Worm (Caenorhabditis elegans): Measurements from ENCODE around the gene F44A2.5.
A peak's percentile ranks its signal among the peaks of the same experiment; 100 is the strongest.

The F44A2.5 gene

ce11 chrV:9343629-9344624, 46.5 kb downstream of the F44A2.5 start, which contains the start of gene tos-1 (continued):
- TF ChIP-seq pat-9 (tag; optimal IDR thresholded peaks at IDR 0.05) (peak; percentile 90), fkh-10 (GFP tag; optimal IDR thresholded peaks at IDR 0.05) (peak; percentile 67), ceh-34 (tag; optimal IDR thresholded peaks at IDR 0.05) (peak; percentile 100), pha-2 (tag; optimal IDR thresholded peaks at IDR 0.05) (peak; percentile 85), sox-2 (GFP tag; IDR thresholded peaks at IDR 0.05) (peak; percentile 84), pros-1 (tag; optimal IDR thresholded peaks at IDR 0.05) (peak; percentile 82), ceh-48 (tag; optimal IDR thresholded peaks at IDR 0.05) (peak; percentile 94), npax-4 (tag; optimal IDR thresholded peaks at IDR 0.05) (no peak), pax-1 (tag; optimal IDR thresholded peaks at IDR 0.05) (peak; percentile 84), pag-3 (tag; optimal IDR thresholded peaks at IDR 0.05; ENCODE audit: borderline replicate concordance) (peak; percentile 88), sox-4 (tag; optimal IDR thresholded peaks at IDR 0.05) (peak; percentile 76), unc-86 (tag; optimal IDR thresholded peaks at IDR 0.05) (peak; percentile 95), hlh-30 (tag; optimal IDR thresholded peaks at IDR 0.05; ENCODE audit: insufficient read depth) (peak; percentile 100), F13H6.1 (tag; optimal IDR thresholded peaks at IDR 0.05) (peak; percentile 89), K09A11.1 (tag; optimal IDR thresholded peaks at IDR 0.05; ENCODE audit: insufficient read depth) (peak; percentile 90), mec-3 (tag; optimal IDR thresholded peaks at IDR 0.05; ENCODE audit: borderline replicate concordance) (no peak), eyg-1 (tag; optimal IDR thresholded peaks at IDR 0.05) (peak; percentile 75), ceh-9 (tag; optimal IDR thresholded peaks at IDR 0.05) (no peak), nhr-11 (tag; optimal IDR thresholded peaks at IDR 0.05) (no peak), ceh-45 (GFP tag; IDR thresholded peaks at IDR 0.05) (0 out of 2 replicates have a peak, but pooled peaks have one; percentile 48), nhr-232 (tag; optimal IDR thresholded peaks at IDR 0.05) (peak; percentile 34), ets-4 (tag; optimal IDR thresholded peaks at IDR 0.05) (peak; percentile 93), ceh-18 (tag; optimal IDR thresholded peaks at IDR 0.05) (peak; percentile 100), odd-2 (tag; optimal IDR thresholded peaks at IDR 0.05) (no peak), ahr-1 (tag; optimal IDR thresholded peaks at IDR 0.05) (no peak), che-1 (tag; optimal IDR thresholded peaks at IDR 0.05) (peak; percentile 71), hlh-8 (tag; optimal IDR thresholded peaks at IDR 0.05) (peak; percentile 93), tbx-2 (tag; optimal IDR thresholded peaks at IDR 0.05) (peak; percentile 99), elt-4 (tag; optimal IDR thresholded peaks at IDR 0.05) (peak; percentile 77)

ce11 chrV:9346804-9347203, 49.4 kb downstream of the F44A2.5 start, which contains the start of the genes K07B1.7 and try-5:
Gene K07B1.7 (minus strand): TSS chrV:9346962.
Gene try-5 (plus strand): TSS chrV:9347044.
- TF ChIP-seq unc-42 (tag; optimal IDR thresholded peaks at IDR 0.05) (peak; percentile 41), nfya-1 (tag; optimal IDR thresholded peaks at IDR 0.05) (peak; percentile 21), ceh-48 (tag; optimal IDR thresholded peaks at IDR 0.05) (peak; percentile 77), ceh-30 (tag; optimal IDR thresholded peaks at IDR 0.05) (no peak), hlh-8 (tag; optimal IDR thresholded peaks at IDR 0.05) (no peak), hlh-30 (tag; optimal IDR thresholded peaks at IDR 0.05; ENCODE audit: insufficient read depth) (peak; percentile 3), pax-1 (tag; optimal IDR thresholded peaks at IDR 0.05) (peak; percentile 47)

- TF ChIP-seq hlh-13 (GFP tag; optimal IDR thresholded peaks at IDR 0.05) (no peak), pros-1 (tag; optimal IDR thresholded peaks at IDR 0.05) (no peak), K02D7.2 (tag; optimal IDR thresholded peaks at IDR 0.05) (no peak), ceh-34 (tag; optimal IDR thresholded peaks at IDR 0.05) (no peak), ceh-48 (tag; optimal IDR thresholded peaks at IDR 0.05) (no peak), madf-2 (tag; optimal IDR thresholded peaks at IDR 0.05) (no peak), tbx-2 (tag; optimal IDR thresholded peaks at IDR 0.05) (no peak), gmeb-2 (tag; optimal IDR thresholded peaks at IDR 0.05) (no peak), fax-1 (tag; optimal IDR thresholded peaks at IDR 0.05) (no peak), nfya-1 (tag; optimal IDR thresholded peaks at IDR 0.05) (no peak), unc-42 (tag; optimal IDR thresholded peaks at IDR 0.05) (no peak), ztf-16 (tag; optimal IDR thresholded peaks at IDR 0.05) (no peak), unc-55 (GFP tag; optimal IDR thresholded peaks at IDR 0.05) (no peak), hlh-30 (tag; optimal IDR thresholded peaks at IDR 0.05; ENCODE audit: insufficient read depth) (no peak), dmd-4 (tag; optimal IDR thresholded peaks at IDR 0.05; ENCODE audit: borderline replicate concordance) (no peak), ahr-1 (tag; optimal IDR thresholded peaks at IDR 0.05) (no peak), pqm-1 (tag; optimal IDR thresholded peaks at IDR 0.05) (no peak), tbx-7 (tag; optimal IDR thresholded peaks at IDR 0.05) (no peak)
Measured at ce11 chrV:9349687-9350086, 52.3 kb downstream of the F44A2.5 start, which contains the start of gene srx-47. Gene srx-47 (plus strand): TSS chrV:9349987.
